Fruit fly (Drosophila melanogaster): Measurements from ENCODE around the gene CG32750.

The CG32750 gene

dm6 chrX:6196339-6196738 is at the start of gene CG32750:
Gene CG32750, minus strand, starts transcription at chrX:6196439.
- TF ChIP-seq CG17801 (GFP tag; optimal IDR thresholded peaks at IDR 0.05; ENCODE audit: partially characterized antibody), result no peak

- TF ChIP-seq CG17801 (GFP tag; optimal IDR thresholded peaks at IDR 0.05; ENCODE audit: partially characterized antibody), result no peak
Measured at dm6 chrX:6237015-6237414, 40.8 kb upstream of the CG32750 start, which contains the start of gene CG14445. Gene CG14445, plus strand, starts transcription at chrX:6237315.

dm6 chrX:6231764-6232163 is 35.5 kb upstream of the CG32750 start:
- no peak for TF ChIP-seq CG17801 (GFP tag; optimal IDR thresholded peaks at IDR 0.05; ENCODE audit: partially characterized antibody)

- TF ChIP-seq CG17801 (GFP tag; optimal IDR thresholded peaks at IDR 0.05; ENCODE audit: partially characterized antibody), result no peak
Measured at dm6 chrX:6225472-6226049, 29.3 kb upstream of the CG32750 start, which contains the start of gene dtn. Gene dtn, plus strand, starts transcription at chrX:6225647.

- TF ChIP-seq CG17801 (GFP tag; optimal IDR thresholded peaks at IDR 0.05; ENCODE audit: partially characterized antibody), result peak; percentile 89
Measured at dm6 chrX:6224225-6225190, 28.3 kb upstream of the CG32750 start, which contains the start of gene sqh. Gene sqh, minus strand, starts transcription at chrX:6225140.

- TF ChIP-seq CG17801 (GFP tag; optimal IDR thresholded peaks at IDR 0.05; ENCODE audit: partially characterized antibody), result peak; percentile 15
Measured at dm6 chrX:6219845-6220345, 23.7 kb upstream of the CG32750 start, which contains the start of gene Efr. Gene Efr, plus strand, starts transcription at chrX:6219957.

- no peak for TF ChIP-seq CG17801 (GFP tag; optimal IDR thresholded peaks at IDR 0.05; ENCODE audit: partially characterized antibody)
Measured at dm6 chrX:6219227-6219626, 23.0 kb upstream of the CG32750 start, which contains the start of gene Btnd. Gene Btnd, minus strand, starts transcription at chrX:6219327.

dm6 chrX:6216650-6217049 is 20.4 kb upstream of the CG32750 start:
- TF ChIP-seq CG17801 (GFP tag; optimal IDR thresholded peaks at IDR 0.05; ENCODE audit: partially characterized antibody), result no peak

- TF ChIP-seq CG17801 (GFP tag; optimal IDR thresholded peaks at IDR 0.05; ENCODE audit: partially characterized antibody), result no peak
Measured at dm6 chrX:6205099-6205498, 8.9 kb upstream of the CG32750 start.

- no peak for TF ChIP-seq CG17801 (GFP tag; optimal IDR thresholded peaks at IDR 0.05; ENCODE audit: partially characterized antibody)
Measured at dm6 chrX:6202509-6202979, 6.3 kb upstream of the CG32750 start, which contains the start of gene vanin-like. Gene vanin-like, minus strand, starts transcription at chrX:6202559.

dm6 chrX:6201459-6201858 is 5.2 kb upstream of the CG32750 start:
- no peak for TF ChIP-seq CG17801 (GFP tag; optimal IDR thresholded peaks at IDR 0.05; ENCODE audit: partially characterized antibody)

- TF ChIP-seq CG17801 (GFP tag; optimal IDR thresholded peaks at IDR 0.05; ENCODE audit: partially characterized antibody), result no peak
Measured at dm6 chrX:6199791-6200190, 3.6 kb upstream of the CG32750 start, which contains the start of gene CG43090. Gene CG43090, minus strand, starts transcription at chrX:6199891.

- no peak for TF ChIP-seq CG17801 (GFP tag; optimal IDR thresholded peaks at IDR 0.05; ENCODE audit: partially characterized antibody)
Measured at dm6 chrX:6198554-6198953, 2.3 kb upstream of the CG32750 start, which contains the start of gene CG32751. Gene CG32751, minus strand, starts transcription at chrX:6198654.

dm6 chrX:6193183-6193810 is 2.9 kb downstream of the CG32750 start:
- TF ChIP-seq CG17801 (GFP tag; optimal IDR thresholded peaks at IDR 0.05; ENCODE audit: partially characterized antibody), result no peak

dm6 chrX:6192332-6192731 is 3.9 kb downstream of the CG32750 start, which contains the start of gene Ca-alpha1T:
Gene Ca-alpha1T, minus strand, starts transcription at chrX:6192483.
- no peak for TF ChIP-seq CG17801 (GFP tag; optimal IDR thresholded peaks at IDR 0.05; ENCODE audit: partially characterized antibody)
